Worm (Caenorhabditis elegans) whole organism, young adult: ENCODE measurements around the gene lin-52.

Experiments used
- akir-1 ChIP-seq: fragments of 200-800 bp; sonication (Bioruptor generic); optimal IDR thresholded peaks from 2 replicates; lab custom pipeline; 2018; ENCODE audit warnings: mild to moderate bottlenecking, missing genetic modification characterization, moderate library complexity, missing compliant biosample characterization
- lsl-1 ChIP-seq: fragments of 200-800 bp; sonication (Bioruptor generic); optimal IDR thresholded peaks from 2 replicates; lab custom pipeline; 2018; ENCODE audit warnings: mild to moderate bottlenecking, missing genetic modification characterization, moderate library complexity, missing compliant biosample characterization
- pbrm-1 ChIP-seq: fragments of 200-800 bp; sonication (Bioruptor generic); IDR thresholded peaks from 2 replicates; pipeline ENCODE4 v1.3.6; 2022; ENCODE audit warnings: missing genetic modification reagents, missing genetic modification characterization, missing compliant biosample characterization
- snpc-4 ChIP-seq, 5 experiments: fragments of 150-350 bp in 1 of 5; sonication (generic microtip) in 4 of 5; optimal IDR thresholded peaks; 2 replicates each; lab custom pipeline; 2014 to 2018; ENCODE audit warnings: missing genetic modification characterization in 5 of 5, missing biosample characterization in 3 of 5, antibody characterized with exemption in 2 of 5, mild to moderate bottlenecking in 2 of 5, missing compliant biosample characterization in 2 of 5, missing genotype in 2 of 5, moderate library complexity in 2 of 5, missing genetic modification reagents in 1 of 5
- ztf-25 ChIP-seq: fragments of 200-800 bp; sonication (Bioruptor generic); IDR thresholded peaks from 2 replicates; pipeline ENCODE4 v1.3.6; 2022; ENCODE audit warnings: missing genetic modification reagents, missing genetic modification characterization, missing compliant biosample characterization

DNA sequence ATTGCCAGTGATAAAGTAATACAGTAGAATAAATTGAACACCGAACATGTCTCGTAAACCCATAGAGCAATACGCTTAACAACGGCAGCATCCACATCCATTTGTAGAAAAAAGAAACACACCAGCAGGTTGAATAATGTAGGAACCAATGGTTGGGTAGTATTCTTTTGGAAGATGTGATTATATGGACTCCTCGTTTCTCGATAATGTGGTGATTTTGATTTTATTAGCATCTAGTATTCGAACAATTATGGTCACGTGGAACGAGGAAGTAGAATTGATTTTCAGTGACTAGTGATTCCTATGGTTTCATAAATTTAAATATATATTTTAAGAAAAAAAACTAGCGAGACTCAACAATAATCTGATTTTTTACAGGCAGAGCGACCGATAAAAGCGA, 28.1 kb downstream of the lin-52 start, which contains the start of gene srxa-10:
- TF ChIP-seq akir-1 (GFP tag; lab: Kevin White, UChicago): no peak
- no peak for TF ChIP-seq ztf-25 (GFP tag; lab: Robert Waterston, UW)
- no peak for TF ChIP-seq lsl-1 (GFP tag; lab: Kevin White, UChicago)
- TF ChIP-seq pbrm-1 (GFP tag; lab: Robert Waterston, UW): no peak
- TF ChIP-seq snpc-4 (GFP tag; optimal IDR thresholded peaks at IDR 0.05; lab: Kevin White, UChicago): no peak
- no peak for TF ChIP-seq snpc-4 (tag; optimal IDR thresholded peaks at IDR 0.05; lab: Kevin White, UChicago)
